Fruit fly (Drosophila melanogaster) whole organism: ENCODE measurements around the gene Nmdar1.

Experiments
- CG8478 ChIP-seq: fragments of >200 bp; optimal IDR thresholded peaks from 2 replicates; lab custom pipeline; 2018; ENCODE audit warnings: inconsistent platforms
- usp ChIP-seq: fragments of >200 bp; optimal IDR thresholded peaks from 2 replicates; lab custom pipeline; 2017; ENCODE audit warnings: missing biosample characterization, missing genetic modification characterization, mixed read lengths

DNA sequence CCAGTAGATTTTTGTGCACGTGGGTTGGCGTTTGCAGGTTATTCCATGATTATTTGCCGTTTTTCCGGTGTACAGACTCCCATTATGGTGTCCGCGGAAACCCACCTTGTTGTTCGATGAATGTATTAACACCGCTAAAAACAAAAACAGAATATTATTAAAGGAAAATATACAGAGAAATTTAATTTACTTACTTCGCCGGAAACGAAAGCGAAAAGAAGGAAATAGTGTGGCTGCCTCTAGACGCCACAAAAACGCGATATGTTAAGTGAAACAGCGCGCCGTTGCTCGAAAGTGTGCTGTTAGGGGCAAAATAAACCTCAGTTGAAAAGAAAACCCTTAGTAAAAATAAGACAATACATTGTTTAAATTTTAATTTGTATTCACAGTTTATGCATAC lies 56.3 kb downstream of the Nmdar1 start, which contains the start of gene RpL35A:
- TF ChIP-seq CG8478 (no peak), usp (GFP tag; lab: Kevin White, UChicago) (no peak)
